Fruit fly (Drosophila melanogaster) whole organism, adult: ENCODE results near the gene CG31550.
A peak's percentile ranks its signal among the peaks of the same experiment; 100 is the strongest.

ENCODE experiments used
- CG11617 ChIP-seq: fragments of 200-800 bp; sonication (Bioruptor generic); optimal IDR thresholded peaks from 2 replicates; lab custom pipeline; 2017; ENCODE audit warnings: mild to moderate bottlenecking, missing biosample characterization, missing genetic modification reagents, missing genetic modification characterization
- CG12768 ChIP-seq: fragments of 200-800 bp; sonication (Bioruptor generic); optimal IDR thresholded peaks from 2 replicates; lab custom pipeline; 2017; ENCODE audit warnings: missing biosample characterization, missing genetic modification characterization, mild to moderate bottlenecking, moderate library complexity, missing genetic modification reagents
- CG14711 ChIP-seq: fragments of 200-800 bp; sonication (Bioruptor generic); optimal IDR thresholded peaks from 2 replicates; lab custom pipeline; 2018; ENCODE audit warnings: missing biosample characterization, mild to moderate bottlenecking, missing genetic modification characterization, moderate library complexity
- CG1620 ChIP-seq: fragments of 200-800 bp; sonication (Bioruptor generic); optimal IDR thresholded peaks from 2 replicates; lab custom pipeline; 2016; ENCODE audit warnings: missing biosample characterization, missing genetic modification characterization
- CG33017 ChIP-seq: fragments of 200-800 bp; sonication (Bioruptor generic); optimal IDR thresholded peaks from 2 replicates; lab custom pipeline; 2018; ENCODE audit warnings: missing biosample characterization, mild to moderate bottlenecking, missing genetic modification characterization, moderate library complexity
- CG5204 ChIP-seq: fragments of 200-800 bp; sonication (Bioruptor generic); optimal IDR thresholded peaks from 2 replicates; lab custom pipeline; 2016; ENCODE audit warnings: missing biosample characterization, missing genetic modification characterization
- CG7045 ChIP-seq: fragments of 200-800 bp; sonication (Bioruptor generic); optimal IDR thresholded peaks from 2 replicates; lab custom pipeline; 2017; ENCODE audit warnings: missing biosample characterization, mild to moderate bottlenecking, missing genetic modification characterization
- CG7101 ChIP-seq: fragments of 200-800 bp; sonication (Bioruptor generic); optimal IDR thresholded peaks from 2 replicates; lab custom pipeline; 2018; ENCODE audit warnings: missing biosample characterization, mild to moderate bottlenecking, missing genetic modification characterization, moderate library complexity
- Clk ChIP-seq: fragments of 200-800 bp; sonication (Bioruptor generic); optimal IDR thresholded peaks from 2 replicates; lab custom pipeline; 2017; ENCODE audit warnings: missing biosample characterization, missing genetic modification characterization
- Crg-1 ChIP-seq: fragments of 200-800 bp; sonication (Bioruptor generic); optimal IDR thresholded peaks from 2 replicates; lab custom pipeline; 2016; ENCODE audit warnings: missing biosample characterization, missing genetic modification characterization
- Hr96 ChIP-seq: fragments of 200-800 bp; sonication (Bioruptor generic); optimal IDR thresholded peaks from 2 replicates; lab custom pipeline; 2016; ENCODE audit warnings: missing biosample characterization, missing genetic modification characterization
- Mnt ChIP-seq: fragments of 200-800 bp; sonication (Bioruptor generic); optimal IDR thresholded peaks from 2 replicates; lab custom pipeline; 2016; ENCODE audit warnings: missing biosample characterization, mild to moderate bottlenecking, missing genetic modification characterization
- bab1 ChIP-seq: fragments of 200-800 bp; sonication (Bioruptor generic); optimal IDR thresholded peaks from 3 replicates; lab custom pipeline; 2019; ENCODE audit warnings: missing biosample characterization, mild to moderate bottlenecking, missing genetic modification characterization, moderate library complexity
- cic ChIP-seq: fragments of 200-800 bp; sonication (Bioruptor generic); optimal IDR thresholded peaks from 2 replicates; lab custom pipeline; 2017; ENCODE audit warnings: missing biosample characterization, mild to moderate bottlenecking, missing genetic modification characterization, moderate library complexity
- cnc ChIP-seq, 2 experiments: fragments of >200 bp; optimal IDR thresholded peaks; 2 replicates each; lab custom pipeline; 2017
- kay ChIP-seq: fragments of 200-800 bp; sonication (Bioruptor generic); peaks from one replicate; lab custom pipeline; 2016; ENCODE audit warnings: missing biosample characterization, missing genetic modification characterization, borderline replicate concordance
- ovo ChIP-seq: fragments of 200-800 bp; sonication (Bioruptor generic); optimal IDR thresholded peaks from 2 replicates; lab custom pipeline; 2016; ENCODE audit warnings: missing biosample characterization, missing genetic modification characterization
- pad ChIP-seq: fragments of 200-800 bp; sonication (Bioruptor generic); optimal IDR thresholded peaks from 3 replicates; lab custom pipeline; 2017; ENCODE audit warnings: missing biosample characterization, missing genetic modification characterization, mild to moderate bottlenecking, moderate library complexity, missing genetic modification reagents
- tj ChIP-seq: fragments of 200-800 bp; sonication (Bioruptor generic); optimal IDR thresholded peaks from 3 replicates; lab custom pipeline; 2017; ENCODE audit warnings: missing biosample characterization, mild to moderate bottlenecking, missing genetic modification characterization, moderate library complexity
- toe ChIP-seq: fragments of 200-800 bp; sonication (Bioruptor generic); optimal IDR thresholded peaks from 2 replicates; lab custom pipeline; 2016; ENCODE audit warnings: missing biosample characterization, missing genetic modification characterization

Gene CG31550

dm6 chr3R:5485295-5485718 lies at the start of gene CG31550:
Gene CG31550, plus strand, starts transcription at chr3R:5485543.
- peak; percentile 44 for TF ChIP-seq CG5204 (GFP tag; lab: Kevin White, UChicago)
- peak; percentile 68 for TF ChIP-seq CG1620
- TF ChIP-seq Hr96, result no peak
- TF ChIP-seq ovo (GFP tag; lab: Kevin White, UChicago), result no peak
- TF ChIP-seq Crg-1 (GFP tag; lab: Kevin White, UChicago), result no peak
- TF ChIP-seq CG33017 (tag; lab: Kevin White, UChicago), result peak; percentile 47
- TF ChIP-seq pad (GFP tag; lab: Kevin White, UChicago), result peak; percentile 31
- peak; percentile 27 for TF ChIP-seq bab1
- TF ChIP-seq tj (GFP tag; lab: Kevin White, UChicago), result peak; percentile 8
- no peak for TF ChIP-seq Clk (GFP tag; lab: Kevin White, UChicago)
- TF ChIP-seq cic (GFP tag; lab: Kevin White, UChicago), result no peak
- peak; percentile 71 for TF ChIP-seq CG14711
- TF ChIP-seq CG11617 (GFP tag; lab: Kevin White, UChicago), result peak; percentile 53
- TF ChIP-seq CG7101 (tag; lab: Kevin White, UChicago), result peak; percentile 70
- TF ChIP-seq CG7045 (GFP tag; lab: Kevin White, UChicago), result peak; percentile 46
- no peak for TF ChIP-seq toe (GFP tag; lab: Kevin White, UChicago)
- TF ChIP-seq Mnt (GFP tag; lab: Kevin White, UChicago), result no peak
- TF ChIP-seq kay (GFP tag; lab: Kevin White, UChicago), result no peak
- TF ChIP-seq cnc (optimal IDR thresholded peaks at IDR 0.05; lab: Kevin White, UChicago), result no peak
- peak; percentile 24 for TF ChIP-seq CG12768

dm6 chr3R:5438750-5439149 lies 46.6 kb upstream of the CG31550 start:
- no peak for TF ChIP-seq CG5204 (GFP tag; lab: Kevin White, UChicago)
- no peak for TF ChIP-seq Crg-1 (GFP tag; lab: Kevin White, UChicago)

- TF ChIP-seq toe (GFP tag; lab: Kevin White, UChicago) (no peak), Crg-1 (GFP tag; lab: Kevin White, UChicago) (no peak), bab1 (no peak), CG14711 (no peak), Clk (GFP tag; lab: Kevin White, UChicago) (no peak), tj (GFP tag; lab: Kevin White, UChicago) (no peak), Hr96 (no peak), kay (GFP tag; lab: Kevin White, UChicago) (no peak), cic (GFP tag; lab: Kevin White, UChicago) (no peak), CG7045 (GFP tag; lab: Kevin White, UChicago) (no peak), CG5204 (GFP tag; lab: Kevin White, UChicago) (no peak)
Measured at dm6 chr3R:5454334-5454733, 31.0 kb upstream of the CG31550 start.

dm6 chr3R:5458627-5459026 lies 26.7 kb upstream of the CG31550 start:
- TF ChIP-seq CG1620, result no peak
- no peak for TF ChIP-seq Crg-1 (GFP tag; lab: Kevin White, UChicago)
- no peak for TF ChIP-seq toe (GFP tag; lab: Kevin White, UChicago)
- no peak for TF ChIP-seq kay (GFP tag; lab: Kevin White, UChicago)
- TF ChIP-seq pad (GFP tag; lab: Kevin White, UChicago), result no peak
- no peak for TF ChIP-seq CG7045 (GFP tag; lab: Kevin White, UChicago)
- no peak for TF ChIP-seq tj (GFP tag; lab: Kevin White, UChicago)
- no peak for TF ChIP-seq cnc (optimal IDR thresholded peaks at IDR 0.05; lab: Kevin White, UChicago)
- no peak for TF ChIP-seq cic (GFP tag; lab: Kevin White, UChicago)
- no peak for TF ChIP-seq Clk (GFP tag; lab: Kevin White, UChicago)
- no peak for TF ChIP-seq CG33017 (tag; lab: Kevin White, UChicago)

dm6 chr3R:5463199-5463949 lies 22.0 kb upstream of the CG31550 start:
- TF ChIP-seq cnc (optimal IDR thresholded peaks at IDR 0.05; lab: Kevin White, UChicago) (no peak), CG14711 (no peak), pad (GFP tag; lab: Kevin White, UChicago) (peak; percentile 28), Clk (GFP tag; lab: Kevin White, UChicago) (no peak), tj (GFP tag; lab: Kevin White, UChicago) (peak; percentile 66), ovo (GFP tag; lab: Kevin White, UChicago) (no peak), CG7101 (tag; lab: Kevin White, UChicago) (no peak)

dm6 chr3R:5464481-5464880 lies 20.9 kb upstream of the CG31550 start, which contains the start of gene PEK:
Gene PEK, minus strand, starts transcription at chr3R:5464753.
- peak; percentile 5 for TF ChIP-seq Mnt (GFP tag; lab: Kevin White, UChicago)
- peak; percentile 3 for TF ChIP-seq CG14711
- no peak for TF ChIP-seq tj (GFP tag; lab: Kevin White, UChicago)
- TF ChIP-seq bab1, result peak; percentile 60

- peak; percentile 86 for TF ChIP-seq CG11617 (GFP tag; lab: Kevin White, UChicago)
- peak; percentile 83 for TF ChIP-seq CG33017 (tag; lab: Kevin White, UChicago)
- peak; percentile 85 for TF ChIP-seq CG7101 (tag; lab: Kevin White, UChicago)
- TF ChIP-seq Crg-1 (GFP tag; lab: Kevin White, UChicago), result peak; percentile 70
- no peak for TF ChIP-seq toe (GFP tag; lab: Kevin White, UChicago)
- peak; percentile 59 for TF ChIP-seq pad (GFP tag; lab: Kevin White, UChicago)
- no peak for TF ChIP-seq CG5204 (GFP tag; lab: Kevin White, UChicago)
- peak; percentile 92 for TF ChIP-seq Mnt (GFP tag; lab: Kevin White, UChicago)
- TF ChIP-seq CG7045 (GFP tag; lab: Kevin White, UChicago), result peak; percentile 69
- TF ChIP-seq kay (GFP tag; lab: Kevin White, UChicago), result no peak
- TF ChIP-seq Hr96, result peak; percentile 82
- TF ChIP-seq Clk (GFP tag; lab: Kevin White, UChicago), result no peak
- peak; percentile 79 for TF ChIP-seq CG12768
- peak; percentile 85 for TF ChIP-seq bab1
- peak; percentile 51 for TF ChIP-seq cic (GFP tag; lab: Kevin White, UChicago)
- peak; percentile 73 for TF ChIP-seq CG1620
- TF ChIP-seq CG14711, result peak; percentile 67
- TF ChIP-seq tj (GFP tag; lab: Kevin White, UChicago), result peak; percentile 52
- TF ChIP-seq ovo (GFP tag; lab: Kevin White, UChicago), result peak; percentile 55
- TF ChIP-seq cnc (optimal IDR thresholded peaks at IDR 0.05; lab: Kevin White, UChicago), result no peak
Measured at dm6 chr3R:5466875-5467274, 18.5 kb upstream of the CG31550 start, which contains the start of gene RpL35A. Gene RpL35A, minus strand, starts transcription at chr3R:5467101.
